Fruit fly (Drosophila melanogaster): Measurements from ENCODE around the gene emc.

The emc gene

DNA sequence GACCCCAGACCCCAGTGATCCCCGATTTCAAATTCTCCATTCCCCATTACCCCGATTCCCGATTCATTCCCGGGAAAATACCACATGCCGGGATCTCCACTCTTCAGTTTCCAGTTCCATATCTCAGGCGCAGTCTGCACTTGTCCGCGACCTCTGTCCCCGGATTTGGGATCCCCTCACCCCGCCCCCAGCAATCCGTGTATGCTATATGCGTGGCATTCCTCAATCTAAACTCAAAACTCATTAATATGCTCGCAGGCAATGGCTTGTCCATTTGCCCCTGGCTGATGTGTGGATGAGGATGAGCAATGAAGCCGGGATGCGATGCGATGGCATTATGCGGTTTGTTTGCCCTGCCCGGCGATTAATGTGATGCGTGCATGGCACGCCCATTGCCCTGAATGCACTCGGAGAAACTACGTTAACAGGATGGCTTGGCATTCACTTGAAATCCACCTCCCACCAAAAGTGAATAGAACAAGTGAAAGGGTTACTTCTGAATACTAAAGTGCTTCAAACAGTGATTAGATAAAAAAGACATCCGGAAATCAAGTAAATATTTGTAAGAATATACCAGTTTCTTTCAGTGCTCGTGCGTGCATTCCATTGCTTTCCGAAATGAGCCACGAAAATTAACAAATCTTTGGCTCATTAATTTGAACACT is 23.5 kb upstream of the emc start (continued):
- TF ChIP-seq Xrp1 (GFP tag; IDR thresholded peaks at IDR 0.05) (peak; percentile 97), lab (GFP tag; optimal IDR thresholded peaks at IDR 0.05) (no peak), CG4820 (GFP tag; optimal IDR thresholded peaks at IDR 0.05) (peak; percentile 87), crc (GFP tag; optimal IDR thresholded peaks at IDR 0.05) (peak; percentile 50), eve (GFP tag; optimal IDR thresholded peaks at IDR 0.05) (peak; percentile 18 to 48), shn (GFP tag; optimal IDR thresholded peaks at IDR 0.05) (peak; percentile 75), CG12155 (GFP tag; optimal IDR thresholded peaks at IDR 0.05) (peak; percentile 66), CG6175 (GFP tag; IDR thresholded peaks at IDR 0.05) (no peak), bab2 (GFP tag; optimal IDR thresholded peaks at IDR 0.05) (peak; percentile 82), tio (GFP tag; optimal IDR thresholded peaks at IDR 0.05) (peak; percentile 78), CG10654 (GFP tag; optimal IDR thresholded peaks at IDR 0.05) (peak; percentile 78), CG12769 (tag; optimal IDR thresholded peaks at IDR 0.05) (no peak), gt (GFP tag; IDR thresholded peaks at IDR 0.05) (peak; percentile 65; the same call in 1 of the 2 replicates), CG34422 (GFP tag; IDR thresholded peaks at IDR 0.05) (peak; percentile 64; the same call in 2 of the 3 replicates), BtbVII (GFP tag; optimal IDR thresholded peaks at IDR 0.05) (no peak), onecut (GFP tag; IDR thresholded peaks at IDR 0.05) (peak; percentile 72), CG18764 (GFP tag; optimal IDR thresholded peaks at IDR 0.05) (peak; percentile 78), CG5180 (GFP tag; optimal IDR thresholded peaks at IDR 0.05) (peak; percentile 0), hbn (GFP tag; IDR thresholded peaks at IDR 0.05; ENCODE audit: partially characterized antibody) (no peak), gfzf (GFP tag; optimal IDR thresholded peaks at IDR 0.05) (no peak), HLH4C (GFP tag; IDR thresholded peaks at IDR 0.05; ENCODE audit: partially characterized antibody) (no peak), yki (optimal IDR thresholded peaks at IDR 0.05) (no peak), NC2β (GFP tag; optimal IDR thresholded peaks at IDR 0.05) (peak; percentile 87), CoRest (tag; optimal IDR thresholded peaks at IDR 0.05) (peak; percentile 73), NFAT (GFP tag; IDR thresholded peaks at IDR 0.05) (no peak), Dref (GFP tag; IDR thresholded peaks at IDR 0.05) (no peak), CG8359 (GFP tag; optimal IDR thresholded peaks at IDR 0.05; ENCODE audit: borderline replicate concordance) (peak; percentile 69), esg (GFP tag; conservative IDR thresholded peaks at IDR 0.05) (peak; percentile 60), CG10274 (GFP tag; optimal IDR thresholded peaks at IDR 0.05) (no peak), CG15011 (GFP tag; optimal IDR thresholded peaks at IDR 0.05) (no peak), Side (GFP tag; optimal IDR thresholded peaks at IDR 0.05) (peak; percentile 69), Ets97D (GFP tag; optimal IDR thresholded peaks at IDR 0.05) (peak; percentile 11), dmrt11E (tag; optimal IDR thresholded peaks at IDR 0.05) (peak; percentile 98), CG18619 (GFP tag; optimal IDR thresholded peaks at IDR 0.05) (peak; percentile 50), NC2α (GFP tag; optimal IDR thresholded peaks at IDR 0.05) (peak; percentile 87), CG17328 (GFP tag; IDR thresholded peaks at IDR 0.05) (peak; percentile 94), cas (GFP tag; IDR thresholded peaks at IDR 0.05) (no peak), chif (GFP tag; optimal IDR thresholded peaks at IDR 0.05) (peak; percentile 84 to 96), zen2 (GFP tag; IDR thresholded peaks at IDR 0.05; ENCODE audit: partially characterized antibody) (no peak), CG1024 (GFP tag; IDR thresholded peaks at IDR 0.05) (peak; percentile 77), Asciz (GFP tag; optimal IDR thresholded peaks at IDR 0.05) (peak; percentile 31), Kr (GFP tag; optimal IDR thresholded peaks at IDR 0.05) (peak; percentile 82), CG31224 (GFP tag; IDR thresholded peaks at IDR 0.05) (no peak), hth (optimal IDR thresholded peaks at IDR 0.05) (no peak), CG4360 (GFP tag; IDR thresholded peaks at IDR 0.05) (0 out of 2 replicates have a peak, but pooled peaks have one; percentile 52), zf30C (GFP tag; optimal IDR thresholded peaks at IDR 0.05) (peak; percentile 97), Hr51 (GFP tag; optimal IDR thresholded peaks at IDR 0.05) (peak in 1 of 2 experiments; percentile 75), CG7271 (tag; optimal IDR thresholded peaks at IDR 0.05) (peak; percentile 49), Mad (GFP tag; optimal IDR thresholded peaks at IDR 0.05) (peak; percentile 76), CG11695 (GFP tag; IDR thresholded peaks at IDR 0.05) (peak; percentile 70; the same call in 2 of the 3 replicates)
